Worm (Caenorhabditis elegans): ENCODE data around the gene kvs-2.

DNA sequence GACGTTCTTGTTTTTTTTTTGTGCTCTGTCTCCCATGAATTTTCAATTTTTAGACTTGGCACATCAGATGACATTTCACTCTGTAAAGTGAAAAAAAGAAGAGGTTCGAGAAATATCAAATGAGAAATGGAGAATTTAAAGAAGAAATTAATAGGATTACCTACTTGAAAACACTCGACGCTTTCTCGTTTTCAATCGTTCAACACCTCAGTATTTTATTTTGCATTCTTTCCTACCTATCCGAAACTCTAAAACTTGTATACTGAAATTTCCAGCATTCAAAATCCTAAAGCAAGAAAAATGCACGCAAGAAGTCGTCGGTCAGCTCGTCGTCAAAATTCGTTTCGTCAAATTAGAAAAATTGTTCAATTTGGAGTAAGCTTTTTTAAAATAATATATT is at the start of gene kvs-2:
- TF ChIP-seq T22C8.4 (GFP tag; IDR thresholded peaks at IDR 0.05) (no peak), klf-2 (GFP tag; conservative IDR thresholded peaks at IDR 0.05) (no peak), cog-1 (tag; optimal IDR thresholded peaks at IDR 0.05) (no peak), ref-1 (GFP tag; conservative IDR thresholded peaks at IDR 0.05) (no peak), flt-1 (GFP tag; IDR thresholded peaks at IDR 0.05) (no peak)

Data from whole organism, midembryonic.